Worm (Caenorhabditis elegans) whole organism, late embryonic: Measurements from ENCODE around the gene srx-76.
A peak's percentile ranks its signal among the peaks of the same experiment; 100 is the strongest.

ENCODE experiments used
- C08G9.2 ChIP-seq: sonication (generic microtip); optimal IDR thresholded peaks from 2 replicates; lab custom pipeline; 2016; ENCODE audit warnings: mild to moderate bottlenecking, missing genetic modification characterization, moderate library complexity, missing compliant biosample characterization
- C38D4.7 ChIP-seq: fragments of 200-800 bp; sonication (Bioruptor generic); optimal IDR thresholded peaks from 2 replicates; lab custom pipeline; 2018; ENCODE audit warnings: mild to moderate bottlenecking, missing genetic modification characterization, moderate library complexity, missing compliant biosample characterization
- F13H6.1 ChIP-seq: sonication (generic microtip); optimal IDR thresholded peaks from 2 replicates; lab custom pipeline; 2016; ENCODE audit warnings: missing genetic modification characterization, missing compliant biosample characterization
- ahr-1 ChIP-seq: sonication (generic microtip); optimal IDR thresholded peaks from 2 replicates; lab custom pipeline; 2016; ENCODE audit warnings: missing genetic modification characterization, missing compliant biosample characterization
- ceh-14 ChIP-seq: sonication (generic microtip); optimal IDR thresholded peaks from 2 replicates; lab custom pipeline; 2016; ENCODE audit warnings: missing genotype, missing genetic modification characterization, missing compliant biosample characterization
- ceh-22 ChIP-seq: sonication (generic microtip); optimal IDR thresholded peaks from 2 replicates; lab custom pipeline; 2017; ENCODE audit warnings: missing biosample characterization, missing genetic modification characterization
- ceh-34 ChIP-seq: sonication (generic microtip); optimal IDR thresholded peaks from 2 replicates; lab custom pipeline; 2016; ENCODE audit warnings: mild to moderate bottlenecking, missing genetic modification characterization, missing compliant biosample characterization
- ceh-48 ChIP-seq: sonication (generic microtip); optimal IDR thresholded peaks from 2 replicates; lab custom pipeline; 2016; ENCODE audit warnings: missing genetic modification characterization, inconsistent platforms, missing compliant biosample characterization
- ceh-6 ChIP-seq: fragments of 200-800 bp; sonication (Bioruptor generic); optimal IDR thresholded peaks from 2 replicates; lab custom pipeline; 2018; ENCODE audit warnings: mild to moderate bottlenecking, missing genetic modification characterization, missing compliant biosample characterization
- ceh-9 ChIP-seq: sonication (generic microtip); optimal IDR thresholded peaks from 2 replicates; lab custom pipeline; 2016; ENCODE audit warnings: mild to moderate bottlenecking, missing genetic modification characterization, inconsistent platforms, missing compliant biosample characterization
- che-1 ChIP-seq: sonication (generic microtip); optimal IDR thresholded peaks from 2 replicates; lab custom pipeline; 2016; ENCODE audit warnings: mild to moderate bottlenecking, missing genetic modification characterization, missing compliant biosample characterization
- dve-1 ChIP-seq: sonication (generic microtip); optimal IDR thresholded peaks from 2 replicates; lab custom pipeline; 2017; ENCODE audit warnings: antibody characterized with exemption, mild to moderate bottlenecking, missing genetic modification characterization, missing compliant biosample characterization
- elt-2 ChIP-seq: sonication (generic microtip); optimal IDR thresholded peaks from 2 replicates; lab custom pipeline; 2016; ENCODE audit warnings: missing genetic modification reagents, missing genetic modification characterization, missing compliant biosample characterization
- elt-4 ChIP-seq: sonication (generic microtip); optimal IDR thresholded peaks from 2 replicates; lab custom pipeline; 2016; ENCODE audit warnings: missing genetic modification characterization, missing compliant biosample characterization
- fkh-10 ChIP-seq: fragments of 150-350 bp; optimal IDR thresholded peaks from 2 replicates; lab custom pipeline; 2014; ENCODE audit warnings: missing biosample characterization, missing genetic modification reagents, missing genetic modification characterization
- hlh-13 ChIP-seq: fragments of 200-800 bp; sonication (Bioruptor generic); optimal IDR thresholded peaks from 2 replicates; lab custom pipeline; 2018; ENCODE audit warnings: mild to moderate bottlenecking, missing genetic modification characterization, missing compliant biosample characterization
- hlh-15 ChIP-seq: sonication (generic microtip); optimal IDR thresholded peaks from 2 replicates; lab custom pipeline; 2016; ENCODE audit warnings: missing genetic modification characterization, missing compliant biosample characterization
- hlh-6 ChIP-seq: sonication (generic microtip); optimal IDR thresholded peaks from 2 replicates; lab custom pipeline; 2016; ENCODE audit warnings: missing genotype, missing genetic modification characterization, missing compliant biosample characterization
- hlh-8 ChIP-seq: sonication (generic microtip); optimal IDR thresholded peaks from 2 replicates; lab custom pipeline; 2016; ENCODE audit warnings: missing genotype, missing genetic modification characterization, missing compliant biosample characterization
- lin-11 ChIP-seq: fragments of 200-800 bp; sonication (Bioruptor generic); optimal IDR thresholded peaks from 2 replicates; lab custom pipeline; 2018; ENCODE audit warnings: mild to moderate bottlenecking, missing genetic modification characterization, missing compliant biosample characterization
- madf-2 ChIP-seq: sonication (generic microtip); optimal IDR thresholded peaks from 2 replicates; lab custom pipeline; 2017; ENCODE audit warnings: missing genetic modification characterization, missing compliant biosample characterization
- mec-3 ChIP-seq: sonication (generic microtip); optimal IDR thresholded peaks from 2 replicates; lab custom pipeline; 2016; ENCODE audit warnings: borderline replicate concordance, missing genetic modification characterization, missing compliant biosample characterization
- pat-9 ChIP-seq: fragments of 200-800 bp; sonication (Bioruptor generic); optimal IDR thresholded peaks from 2 replicates; lab custom pipeline; 2018; ENCODE audit warnings: mild to moderate bottlenecking, missing genetic modification characterization, moderate library complexity, missing compliant biosample characterization
- pax-1 ChIP-seq: fragments of 150-350 bp; optimal IDR thresholded peaks from 2 replicates; lab custom pipeline; 2014; ENCODE audit warnings: missing biosample characterization, missing genetic modification characterization
- pha-2 ChIP-seq: sonication (generic microtip); optimal IDR thresholded peaks from 2 replicates; lab custom pipeline; 2017; ENCODE audit warnings: mild to moderate bottlenecking, missing genetic modification characterization, missing compliant biosample characterization
- pqm-1 ChIP-seq: sonication (generic microtip); optimal IDR thresholded peaks from 2 replicates; lab custom pipeline; 2016; ENCODE audit warnings: missing genetic modification characterization, missing compliant biosample characterization
- pros-1 ChIP-seq: fragments of 150-350 bp; optimal IDR thresholded peaks from 2 replicates; lab custom pipeline; 2014; ENCODE audit warnings: missing biosample characterization, missing genetic modification reagents, missing genetic modification characterization
- ref-2 ChIP-seq: sonication (generic microtip); optimal IDR thresholded peaks from 2 replicates; lab custom pipeline; 2016; ENCODE audit warnings: missing genetic modification characterization, missing compliant biosample characterization
- rnt-1 ChIP-seq: sonication (generic microtip); optimal IDR thresholded peaks from 2 replicates; lab custom pipeline; 2016; ENCODE audit warnings: missing genetic modification characterization, missing compliant biosample characterization
- sox-2 ChIP-seq: fragments of 200-800 bp; sonication (Bioruptor generic); IDR thresholded peaks from 2 replicates; pipeline ENCODE4 v1.3.6; 2022; ENCODE audit warnings: missing genetic modification reagents, missing genetic modification characterization, missing compliant biosample characterization
- sox-4 ChIP-seq: sonication (generic microtip); optimal IDR thresholded peaks from 2 replicates; lab custom pipeline; 2017; ENCODE audit warnings: mild to moderate bottlenecking, missing genetic modification characterization, inconsistent platforms, missing compliant biosample characterization
- syd-9 ChIP-seq: sonication (generic microtip); optimal IDR thresholded peaks from 2 replicates; lab custom pipeline; 2016; ENCODE audit warnings: mild to moderate bottlenecking, missing genetic modification characterization, moderate library complexity, missing compliant biosample characterization
- tbx-2 ChIP-seq: sonication (generic microtip); optimal IDR thresholded peaks from 2 replicates; lab custom pipeline; 2016; ENCODE audit warnings: missing genetic modification characterization, missing compliant biosample characterization
- tbx-7 ChIP-seq: sonication (generic microtip); optimal IDR thresholded peaks from 2 replicates; lab custom pipeline; 2016; ENCODE audit warnings: missing genotype, missing genetic modification characterization, missing compliant biosample characterization
- unc-3 ChIP-seq, 2 experiments: fragments of 200-800 bp in 1 of 2; sonication (Bioruptor generic) in 1 of 2; sonication (generic microtip) in 1 of 2; conservative IDR thresholded peaks in 1 of 2; optimal IDR thresholded peaks in 1 of 2; 2 replicates each; pipeline versions ENCODE4 v1.3.6 to Lab custom; 2016 to 2022; ENCODE audit warnings: missing compliant biosample characterization in 2 of 2, missing genetic modification characterization in 2 of 2, missing genetic modification reagents in 1 of 2
- unc-55 ChIP-seq: sonication (generic microtip); optimal IDR thresholded peaks from 2 replicates; lab custom pipeline; 2017; ENCODE audit warnings: missing biosample characterization, missing genetic modification reagents, missing genetic modification characterization

The srx-76 gene

DNA sequence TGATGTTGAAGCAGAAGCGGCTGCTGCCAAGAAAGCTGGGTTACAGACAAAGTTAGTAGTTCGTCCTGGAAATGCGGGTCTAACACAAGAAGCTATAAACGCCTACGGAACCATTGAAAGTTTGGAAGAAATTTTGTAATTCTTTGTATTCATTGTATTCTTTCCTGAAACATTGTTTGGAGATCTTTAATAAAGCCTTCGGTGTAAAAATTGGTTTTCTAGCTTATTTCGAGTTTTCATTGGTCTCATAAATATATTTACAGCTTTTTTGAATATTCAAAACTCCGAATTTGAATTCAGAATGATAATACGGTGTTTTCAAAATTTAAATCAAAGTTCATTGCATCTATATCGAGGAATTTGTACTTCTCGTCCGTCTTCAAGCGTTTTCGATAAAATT lies 43.2 kb downstream of the srx-76 start, which contains the start of gene F58H1.8:
TSS of gene F58H1.8 (plus strand) at position 301 of the 400 bp plus-strand sequence.
- TF ChIP-seq ceh-14 (tag; lab: Kevin White, UChicago) (no peak), unc-3 (GFP tag; conservative IDR thresholded peaks at IDR 0.05; lab: Robert Waterston, UW) (no peak), unc-3 (tag; optimal IDR thresholded peaks at IDR 0.05; lab: Kevin White, UChicago) (no peak), hlh-8 (tag; lab: Kevin White, UChicago) (no peak), fkh-10 (GFP tag; lab: Kevin White, UChicago) (no peak), tbx-7 (tag; lab: Kevin White, UChicago) (no peak), ahr-1 (tag; lab: Kevin White, UChicago) (no peak), ceh-34 (tag; lab: Kevin White, UChicago) (no peak), C38D4.7 (GFP tag; lab: Kevin White, UChicago) (no peak), tbx-2 (no peak), pax-1 (no peak), ref-2 (tag; lab: Kevin White, UChicago) (no peak), lin-11 (tag; lab: Kevin White, UChicago) (no peak), elt-4 (tag; lab: Kevin White, UChicago) (no peak), madf-2 (tag; lab: Kevin White, UChicago) (no peak), hlh-15 (no peak), unc-55 (GFP tag; lab: Kevin White, UChicago) (no peak), sox-2 (GFP tag; lab: Robert Waterston, UW) (no peak)
- TF ChIP-seq, all 69 proteins: peak for 0

ce11 chrV:11937710-11938109 lies 46.1 kb downstream of the srx-76 start, which contains the start of gene gpla-1:
TSS of gene gpla-1 (minus strand) at chrV:11937810.
- TF ChIP-seq rnt-1 (no peak), sox-4 (tag; lab: Kevin White, UChicago) (no peak)
- TF ChIP-seq, all 69 proteins: peak for 0

- no peak for TF ChIP-seq ceh-9
- TF ChIP-seq che-1, result no peak
- no peak for TF ChIP-seq C08G9.2
- no peak for TF ChIP-seq fkh-10 (GFP tag; lab: Kevin White, UChicago)
- no peak for TF ChIP-seq F13H6.1 (tag; lab: Kevin White, UChicago)
- TF ChIP-seq unc-3 (GFP tag; conservative IDR thresholded peaks at IDR 0.05; lab: Robert Waterston, UW), result no peak
- no peak for TF ChIP-seq unc-3 (tag; optimal IDR thresholded peaks at IDR 0.05; lab: Kevin White, UChicago)
- TF ChIP-seq tbx-7 (tag; lab: Kevin White, UChicago), result no peak
- no peak for TF ChIP-seq syd-9 (tag; lab: Kevin White, UChicago)
- no peak for TF ChIP-seq pax-1
- TF ChIP-seq ceh-6 (GFP tag; lab: Kevin White, UChicago), result no peak
- TF ChIP-seq hlh-6, result no peak
Measured at ce11 chrV:11940329-11940728, 48.7 kb downstream of the srx-76 start.

DNA sequence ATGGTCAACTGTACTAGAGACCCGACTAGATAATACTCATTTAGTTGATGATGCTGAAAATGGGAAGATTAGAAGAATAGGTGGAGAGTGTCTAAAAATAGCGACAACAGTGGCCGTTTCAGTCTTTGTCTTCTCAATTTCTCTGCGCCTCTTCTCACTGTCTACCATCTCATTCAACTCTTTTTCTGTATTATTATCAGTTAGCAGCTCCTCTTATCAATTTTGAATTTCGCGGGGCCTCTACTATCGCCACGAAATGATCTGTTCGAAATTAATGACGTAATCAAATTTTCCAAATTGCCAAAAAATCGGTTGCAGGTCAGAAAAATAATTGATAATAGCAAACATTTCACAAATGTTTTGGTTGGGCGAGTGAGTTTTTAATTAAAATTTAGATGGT lies 50.1 kb downstream of the srx-76 start:
- peak; percentile 7 for TF ChIP-seq dve-1 (tag; lab: Kevin White, UChicago)
- peak; percentile 92 for TF ChIP-seq elt-2
- TF ChIP-seq hlh-13, result no peak
- TF ChIP-seq pqm-1 (tag; lab: Kevin White, UChicago), result peak; percentile 34
- TF ChIP-seq ceh-22, result no peak
- TF ChIP-seq mec-3 (tag; lab: Kevin White, UChicago), result no peak
- TF ChIP-seq ahr-1 (tag; lab: Kevin White, UChicago), result no peak
- no peak for TF ChIP-seq ceh-48 (tag; lab: Kevin White, UChicago)
- no peak for TF ChIP-seq hlh-15
- TF ChIP-seq pros-1 (tag; lab: Kevin White, UChicago), result no peak
- TF ChIP-seq pha-2 (tag; lab: Kevin White, UChicago), result no peak
- no peak for TF ChIP-seq pat-9
